Fruit fly (Drosophila melanogaster) S2 (cell line): ENCODE results near the gene eIF2Bbeta.

ENCODE experiments used
- CG8478 ChIP-seq: fragments of >200 bp; optimal IDR thresholded peaks from 2 replicates; lab custom pipeline; 2018
- CTCF ChIP-seq, 2 experiments: fragments of >200 bp; optimal IDR thresholded peaks; 2 replicates each; lab custom pipeline; 2018

- TF ChIP-seq CTCF (optimal IDR thresholded peaks at IDR 0.05; lab: Kevin White, UChicago): no peak
- no peak for TF ChIP-seq CG8478
These were observed 6.1 kb upstream of the eIF2Bbeta start, which contains the start of the genes Spg7 and Lint-O for dm6 chrX:2698064-2698894.
